Worm (Caenorhabditis elegans): ENCODE results near the gene F16F9.1.

- TF ChIP-seq unc-39 (tag; optimal IDR thresholded peaks at IDR 0.05) = no peak
- no peak for TF ChIP-seq mep-1 (tag; optimal IDR thresholded peaks at IDR 0.05)
- no peak for TF ChIP-seq nhr-28 (tag; optimal IDR thresholded peaks at IDR 0.05)
- no peak for TF ChIP-seq pha-4 (tag; optimal IDR thresholded peaks at IDR 0.05)
- TF ChIP-seq ces-1 (GFP tag; optimal IDR thresholded peaks at IDR 0.05) = no peak
- TF ChIP-seq lin-13 (tag; optimal IDR thresholded peaks at IDR 0.05) = no peak
- no peak for TF ChIP-seq zip-8 (tag; optimal IDR thresholded peaks at IDR 0.05)
- no peak for TF ChIP-seq ceh-39 (tag; optimal IDR thresholded peaks at IDR 0.05)
- TF ChIP-seq hlh-1 (tag; optimal IDR thresholded peaks at IDR 0.05) = no peak
Measured at ce11 chrX:8429503-8429902, 16.7 kb upstream of the F16F9.1 start.
